Fruit fly (Drosophila melanogaster) whole organism, embryonic: ENCODE data around the gene CG34269.

ENCODE experiments used
- Abd-B ChIP-seq: fragments of 200-800 bp; sonication (Bioruptor generic); optimal IDR thresholded peaks from 2 replicates; lab custom pipeline; 2018; ENCODE audit warnings: missing biosample characterization, mild to moderate bottlenecking, missing genetic modification characterization, moderate library complexity
- Asciz ChIP-seq: fragments of 200-800 bp; sonication (Bioruptor generic); optimal IDR thresholded peaks from 2 replicates; lab custom pipeline; 2017; ENCODE audit warnings: missing biosample characterization, mild to moderate bottlenecking, missing genetic modification characterization, missing genetic modification reagents
- Bgb ChIP-seq: fragments of 200-800 bp; sonication (Bioruptor generic); IDR thresholded peaks from 2 replicates; pipeline ENCODE4 v1.3.6; 2022; ENCODE audit warnings: missing biosample characterization, missing genetic modification characterization; ENCODE audit not compliant: partially characterized antibody
- Blimp-1 ChIP-seq: fragments of 200-800 bp; sonication (Bioruptor generic); optimal IDR thresholded peaks from 3 replicates; lab custom pipeline; 2018; ENCODE audit warnings: missing biosample characterization, missing genetic modification characterization, mild to moderate bottlenecking, moderate library complexity, missing genetic modification reagents
- CG10654 ChIP-seq: fragments of 200-800 bp; sonication (Bioruptor generic); optimal IDR thresholded peaks from 2 replicates; lab custom pipeline; 2016; ENCODE audit warnings: missing biosample characterization, missing genetic modification characterization
- CG14710 ChIP-seq: fragments of 200-800 bp; sonication (Bioruptor generic); optimal IDR thresholded peaks from 3 replicates; lab custom pipeline; 2019; ENCODE audit warnings: missing biosample characterization, mild to moderate bottlenecking, missing genetic modification characterization, moderate library complexity
- CG1529 ChIP-seq: fragments of 200-800 bp; sonication (Bioruptor generic); optimal IDR thresholded peaks from 3 replicates; lab custom pipeline; 2018; ENCODE audit warnings: missing biosample characterization, missing genetic modification characterization
- CG1603 ChIP-seq: fragments of 200-800 bp; sonication (Bioruptor generic); optimal IDR thresholded peaks from 2 replicates; lab custom pipeline; 2019; ENCODE audit warnings: missing biosample characterization, mild to moderate bottlenecking, missing genetic modification characterization, moderate library complexity
- CG17328 ChIP-seq: fragments of 200-800 bp; sonication (Bioruptor generic); IDR thresholded peaks from 2 replicates; pipeline ENCODE4 v1.3.6; 2022; ENCODE audit warnings: missing biosample characterization, missing genetic modification characterization
- CG17385 ChIP-seq: fragments of 200-800 bp; sonication (Bioruptor generic); optimal IDR thresholded peaks from 3 replicates; lab custom pipeline; 2018; ENCODE audit warnings: missing biosample characterization, mild to moderate bottlenecking, missing genetic modification characterization
- CG17829 ChIP-seq: fragments of 200-800 bp; optimal IDR thresholded peaks from 2 replicates; lab custom pipeline; 2019; ENCODE audit warnings: missing biosample characterization, mild to moderate bottlenecking, missing genetic modification characterization, moderate library complexity
- CG30403 ChIP-seq: fragments of 200-800 bp; sonication (Bioruptor generic); optimal IDR thresholded peaks from 3 replicates; lab custom pipeline; 2016; ENCODE audit warnings: missing biosample characterization, missing genetic modification characterization
- CG5180 ChIP-seq: fragments of 200-800 bp; sonication (Bioruptor generic); optimal IDR thresholded peaks from 3 replicates; lab custom pipeline; 2017; ENCODE audit warnings: missing biosample characterization, missing genetic modification characterization, mild to moderate bottlenecking, moderate library complexity, missing genetic modification reagents
- CG6654 ChIP-seq: fragments of 200-800 bp; sonication (Bioruptor generic); optimal IDR thresholded peaks from 2 replicates; lab custom pipeline; 2017; ENCODE audit warnings: missing biosample characterization, mild to moderate bottlenecking, missing genetic modification characterization
- CG7839 ChIP-seq: fragments of 200-800 bp; sonication (Bioruptor generic); optimal IDR thresholded peaks from 3 replicates; lab custom pipeline; 2018; ENCODE audit warnings: missing biosample characterization, mild to moderate bottlenecking, missing genetic modification characterization, moderate library complexity
- CG8924 ChIP-seq: fragments of 200-800 bp; optimal IDR thresholded peaks from 3 replicates; lab custom pipeline; 2019; ENCODE audit warnings: missing biosample characterization, mild to moderate bottlenecking, missing genetic modification characterization, moderate library complexity
- CG9932 ChIP-seq: fragments of 200-800 bp; sonication (Bioruptor generic); IDR thresholded peaks from 2 replicates; pipeline ENCODE4 v1.3.6; 2022; ENCODE audit warnings: missing biosample characterization, missing genetic modification characterization
- Dp ChIP-seq: fragments of 200-800 bp; sonication (Bioruptor generic); optimal IDR thresholded peaks from 2 replicates; lab custom pipeline; 2018; ENCODE audit warnings: missing biosample characterization, mild to moderate bottlenecking, missing genetic modification characterization, moderate library complexity
- Drgx ChIP-seq: fragments of 200-800 bp; sonication (Bioruptor generic); IDR thresholded peaks from 2 replicates; pipeline ENCODE4 v1.3.6; 2022; ENCODE audit warnings: missing biosample characterization, missing genetic modification characterization
- E2f1 ChIP-seq: fragments of 200-800 bp; sonication (Bioruptor generic); IDR thresholded peaks from 2 replicates; pipeline ENCODE4 v1.3.6; 2022; ENCODE audit warnings: missing biosample characterization, missing genetic modification characterization
- Hsf ChIP-seq: fragments of 200-800 bp; sonication (Bioruptor generic); optimal IDR thresholded peaks from 3 replicates; lab custom pipeline; 2016; ENCODE audit warnings: missing biosample characterization, missing genetic modification characterization
- Oli ChIP-seq: fragments of 200-800 bp; sonication (Bioruptor generic); optimal IDR thresholded peaks from 2 replicates; lab custom pipeline; 2018; ENCODE audit warnings: missing biosample characterization, mild to moderate bottlenecking, missing genetic modification characterization, moderate library complexity
- Opbp ChIP-seq: fragments of 200-800 bp; sonication (Bioruptor generic); IDR thresholded peaks from 3 replicates; pipeline ENCODE4 v1.3.6; 2022; ENCODE audit warnings: missing biosample characterization, missing genetic modification characterization; ENCODE audit not compliant: partially characterized antibody
- Sox102F ChIP-seq: fragments of 200-800 bp; sonication (Bioruptor generic); optimal IDR thresholded peaks from 2 replicates; lab custom pipeline; 2018; ENCODE audit warnings: missing biosample characterization, mild to moderate bottlenecking, missing genetic modification characterization, moderate library complexity
- TFAM ChIP-seq: fragments of 200-800 bp; sonication (Bioruptor generic); optimal IDR thresholded peaks from 2 replicates; lab custom pipeline; 2017; ENCODE audit warnings: missing biosample characterization, missing genetic modification characterization, inconsistent platforms
- az2 ChIP-seq: fragments of 200-800 bp; sonication (Bioruptor generic); optimal IDR thresholded peaks from 3 replicates; lab custom pipeline; 2016; ENCODE audit warnings: missing biosample characterization, missing genetic modification characterization
- bbx ChIP-seq: fragments of 200-800 bp; sonication (Bioruptor generic); IDR thresholded peaks from 2 replicates; pipeline ENCODE4 v1.3.6; 2022; ENCODE audit warnings: missing biosample characterization, missing genetic modification characterization; ENCODE audit not compliant: partially characterized antibody
- bsh ChIP-seq, 2 experiments: fragments of 200-800 bp; sonication (Bioruptor generic); optimal IDR thresholded peaks; 2 replicates each; lab custom pipeline; 2017 to 2018; ENCODE audit warnings: mild to moderate bottlenecking in 2 of 2, missing biosample characterization in 2 of 2, missing genetic modification characterization in 2 of 2, moderate library complexity in 1 of 2
- crol ChIP-seq: fragments of 200-800 bp; sonication (Bioruptor generic); IDR thresholded peaks from 2 replicates; pipeline ENCODE4 v1.3.6; 2022; ENCODE audit warnings: missing biosample characterization, missing genetic modification characterization
- eve ChIP-seq, 2 experiments: fragments of >200 bp; optimal IDR thresholded peaks; 2 replicates each; lab custom pipeline; 2017; ENCODE audit warnings: missing biosample characterization in 2 of 2, missing genetic modification characterization in 2 of 2
- fd64A ChIP-seq: fragments of 200-800 bp; sonication (Bioruptor generic); optimal IDR thresholded peaks from 3 replicates; lab custom pipeline; 2018; ENCODE audit warnings: missing biosample characterization, mild to moderate bottlenecking, missing genetic modification characterization
- gsb ChIP-seq: fragments of 200-800 bp; sonication (Bioruptor generic); IDR thresholded peaks from 2 replicates; pipeline ENCODE4 v1.3.6; 2022; ENCODE audit warnings: missing biosample characterization, missing genetic modification characterization
- lmd ChIP-seq: fragments of 200-800 bp; sonication (Bioruptor generic); IDR thresholded peaks from 2 replicates; pipeline ENCODE4 v1.3.6; 2022; ENCODE audit warnings: missing biosample characterization, missing genetic modification characterization
- maf-S ChIP-seq: fragments of 200-800 bp; sonication (Bioruptor generic); optimal IDR thresholded peaks from 2 replicates; lab custom pipeline; 2016; ENCODE audit warnings: missing biosample characterization, missing genetic modification characterization
- nom ChIP-seq: fragments of 200-800 bp; sonication (Bioruptor generic); optimal IDR thresholded peaks from 2 replicates; lab custom pipeline; 2017; ENCODE audit warnings: missing biosample characterization, missing genetic modification characterization, mild to moderate bottlenecking, moderate library complexity, missing genetic modification reagents
- otp ChIP-seq: fragments of 200-800 bp; sonication (Bioruptor generic); IDR thresholded peaks from 3 replicates; pipeline ENCODE4, ENCODE4 v1.3.6; 2022; ENCODE audit warnings: missing biosample characterization, missing genetic modification characterization
- peb ChIP-seq: fragments of 200-800 bp; sonication (Bioruptor generic); IDR thresholded peaks from 2 replicates; pipeline ENCODE4 v1.3.6; 2022; ENCODE audit warnings: missing biosample characterization, missing genetic modification characterization
- prd ChIP-seq, 3 experiments: fragments of >200 bp in 2 of 3; fragments of 200-800 bp in 1 of 3; sonication (Bioruptor generic) in 1 of 3; optimal IDR thresholded peaks in 2 of 3; IDR thresholded peaks in 1 of 3; 2 replicates in 2 of 3; 3 replicates in 1 of 3; pipeline versions ENCODE4 v1.3.6 to Lab custom; 2017 to 2022; ENCODE audit warnings: missing biosample characterization in 1 of 3, missing genetic modification characterization in 1 of 3
- schlank ChIP-seq: fragments of 200-800 bp; sonication (Bioruptor generic); optimal IDR thresholded peaks from 2 replicates; lab custom pipeline; 2018; ENCODE audit warnings: missing biosample characterization, mild to moderate bottlenecking, missing genetic modification characterization
- ssp ChIP-seq: fragments of 200-800 bp; sonication (Bioruptor generic); IDR thresholded peaks from 2 replicates; pipeline ENCODE4 v1.3.6; 2022; ENCODE audit warnings: missing biosample characterization, missing genetic modification characterization
- trem ChIP-seq: fragments of 200-800 bp; optimal IDR thresholded peaks from 3 replicates; lab custom pipeline; 2019; ENCODE audit warnings: missing biosample characterization, mild to moderate bottlenecking, missing genetic modification characterization, moderate library complexity
- tx ChIP-seq: fragments of 200-800 bp; sonication (Bioruptor generic); optimal IDR thresholded peaks from 2 replicates; lab custom pipeline; 2016; ENCODE audit warnings: missing biosample characterization, missing genetic modification characterization
- wor ChIP-seq: fragments of 200-800 bp; sonication (Bioruptor generic); IDR thresholded peaks from 2 replicates; pipeline ENCODE4 v1.3.6; 2022; ENCODE audit warnings: missing biosample characterization, missing genetic modification characterization

CG34269 gene

dm6 chr3L:515614-516013, 12.5 kb upstream of the CG34269 start:
- TF ChIP-seq CG10654 (GFP tag; lab: Kevin White, UChicago), result no peak
- 0 out of 2 replicates have a peak, but pooled peaks have one; percentile 15 for TF ChIP-seq bbx (GFP tag; lab: Robert Waterston, UW)
- no peak for TF ChIP-seq Bgb (GFP tag; lab: Robert Waterston, UW)
- TF ChIP-seq, all 482 proteins: peak for 1

- TF ChIP-seq tx (GFP tag; lab: Kevin White, UChicago), result no peak
- TF ChIP-seq Blimp-1, result peak; percentile 91
- peak; percentile 40; the same call in 1 of the 2 replicates for TF ChIP-seq crol (GFP tag; lab: Robert Waterston, UW)
Observed at dm6 chr3L:516544-516943, 11.6 kb upstream of the CG34269 start.

dm6 chr3L:516948-517599, 11.1 kb upstream of the CG34269 start:
- TF ChIP-seq CG17385 (GFP tag; lab: Kevin White, UChicago) (no peak), Abd-B (GFP tag; lab: Kevin White, UChicago) (no peak), Asciz (GFP tag; lab: Kevin White, UChicago) (peak; percentile 64), CG17829 (tag; lab: Kevin White, UChicago) (peak; percentile 22), peb (peak; percentile 35; the same call in 1 of the 2 replicates), CG5180 (GFP tag; lab: Kevin White, UChicago) (peak; percentile 41), gsb (no peak), Hsf (peak; percentile 2), CG14710 (tag; lab: Kevin White, UChicago) (peak; percentile 34), nom (GFP tag; lab: Kevin White, UChicago) (no peak), E2f1 (peak; percentile 39; the same call in 1 of the 2 replicates), Oli (peak; percentile 15), eve (GFP tag; optimal IDR thresholded peaks at IDR 0.05; lab: Kevin White, UChicago) (peak in 1 of 2 experiments; percentile 55), CG8924 (tag; lab: Kevin White, UChicago) (peak; percentile 26), wor (GFP tag; lab: Robert Waterston, UW) (peak; percentile 66; the same call in 1 of the 2 replicates), Sox102F (GFP tag; lab: Kevin White, UChicago) (peak; percentile 70), TFAM (GFP tag; lab: Kevin White, UChicago) (no peak), CG6654 (GFP tag; lab: Kevin White, UChicago) (no peak), CG7839 (peak; percentile 35), Drgx (GFP tag; lab: Robert Waterston, UW) (peak; percentile 78), az2 (GFP tag; lab: Kevin White, UChicago) (peak; percentile 16), maf-S (GFP tag; lab: Kevin White, UChicago) (no peak), otp (0 out of 3 replicates have a peak, but pooled peaks have one; percentile 34), trem (tag; lab: Kevin White, UChicago) (peak; percentile 28), fd64A (GFP tag; lab: Kevin White, UChicago) (peak; percentile 12), bsh (GFP tag; optimal IDR thresholded peaks at IDR 0.05; lab: Kevin White, UChicago) (peak; percentile 16 to 41), CG1529 (GFP tag; lab: Kevin White, UChicago) (peak; percentile 26), CG30403 (GFP tag; lab: Kevin White, UChicago) (peak; percentile 5), CG1603 (tag; lab: Kevin White, UChicago) (peak; percentile 3), Opbp (no peak), CG17328 (GFP tag; lab: Robert Waterston, UW) (peak; percentile 56; the same call in 1 of the 2 replicates), prd (optimal IDR thresholded peaks at IDR 0.05; lab: Kevin White, UChicago) (no peak), prd (GFP tag; IDR thresholded peaks at IDR 0.05; lab: Robert Waterston, UW) (peak; percentile 66; the same call in 2 of the 3 replicates), lmd (peak; percentile 48; the same call in 1 of the 2 replicates), ssp (peak; percentile 35; the same call in 1 of the 2 replicates), schlank (tag; lab: Kevin White, UChicago) (no peak), Dp (GFP tag; lab: Kevin White, UChicago) (no peak), CG9932 (GFP tag; lab: Robert Waterston, UW) (no peak)
